Fruit fly (Drosophila melanogaster) whole organism, embryonic: ENCODE measurements around the gene AP-2alpha.

Experiments
- Antp ChIP-seq: fragments of 200-800 bp; sonication (Bioruptor generic); optimal IDR thresholded peaks from 3 replicates; lab custom pipeline; 2016; ENCODE audit warnings: missing biosample characterization, missing genetic modification characterization
- Asciz ChIP-seq: fragments of 200-800 bp; sonication (Bioruptor generic); optimal IDR thresholded peaks from 2 replicates; lab custom pipeline; 2017; ENCODE audit warnings: missing biosample characterization, mild to moderate bottlenecking, missing genetic modification characterization, missing genetic modification reagents
- Atf3 ChIP-seq: fragments of 200-800 bp; sonication (Bioruptor generic); optimal IDR thresholded peaks from 3 replicates; lab custom pipeline; 2016; ENCODE audit warnings: missing biosample characterization, missing genetic modification characterization
- BtbVII ChIP-seq: fragments of 200-800 bp; sonication (Bioruptor generic); optimal IDR thresholded peaks from 3 replicates; lab custom pipeline; 2017; ENCODE audit warnings: missing biosample characterization, mild to moderate bottlenecking, missing genetic modification characterization
- CG10366 ChIP-seq: fragments of 200-800 bp; sonication (Bioruptor generic); IDR thresholded peaks from 2 replicates; pipeline ENCODE4 v1.3.6; 2022; ENCODE audit warnings: missing biosample characterization, missing genetic modification characterization
- CG11560 ChIP-seq: fragments of 200-800 bp; sonication (Bioruptor generic); IDR thresholded peaks from 3 replicates; pipeline ENCODE4 v1.3.6; 2022; ENCODE audit warnings: missing biosample characterization, missing genetic modification characterization
- CG12071 ChIP-seq: fragments of 200-800 bp; sonication (Bioruptor generic); optimal IDR thresholded peaks from 3 replicates; lab custom pipeline; 2018; ENCODE audit warnings: missing biosample characterization, mild to moderate bottlenecking, missing genetic modification characterization
- CG15269 ChIP-seq: fragments of 200-800 bp; sonication (Bioruptor generic); optimal IDR thresholded peaks from 2 replicates; lab custom pipeline; 2018; ENCODE audit warnings: missing biosample characterization, mild to moderate bottlenecking, missing genetic modification characterization, moderate library complexity
- CG15479 ChIP-seq: fragments of 200-800 bp; sonication (Bioruptor generic); optimal IDR thresholded peaks from 3 replicates; lab custom pipeline; 2019; ENCODE audit warnings: missing biosample characterization, mild to moderate bottlenecking, missing genetic modification characterization, moderate library complexity
- CG16815 ChIP-seq: fragments of 200-800 bp; sonication (Bioruptor generic); optimal IDR thresholded peaks from 3 replicates; lab custom pipeline; 2017; ENCODE audit warnings: missing biosample characterization, mild to moderate bottlenecking, missing genetic modification characterization
- CG16863 ChIP-seq: fragments of 200-800 bp; sonication (Bioruptor generic); optimal IDR thresholded peaks from 3 replicates; lab custom pipeline; 2016; ENCODE audit warnings: missing biosample characterization, missing genetic modification characterization
- CG17912 ChIP-seq: fragments of 200-800 bp; sonication (Bioruptor generic); optimal IDR thresholded peaks from 2 replicates; lab custom pipeline; 2018; ENCODE audit warnings: missing biosample characterization, mild to moderate bottlenecking, missing genetic modification characterization
- CG18011 ChIP-seq: fragments of 200-800 bp; sonication (Bioruptor generic); optimal IDR thresholded peaks from 2 replicates; lab custom pipeline; 2017; ENCODE audit warnings: missing biosample characterization, missing genetic modification characterization, mild to moderate bottlenecking, moderate library complexity, missing genotype
- CG3065 ChIP-seq: fragments of 200-800 bp; sonication (Bioruptor generic); optimal IDR thresholded peaks from 2 replicates; lab custom pipeline; 2016; ENCODE audit warnings: missing biosample characterization, missing genetic modification characterization
- CG3847 ChIP-seq: fragments of 200-800 bp; sonication (Bioruptor generic); IDR thresholded peaks from 2 replicates; pipeline ENCODE4 v1.3.6; 2022; ENCODE audit warnings: missing biosample characterization, missing genetic modification characterization
- CG5953 ChIP-seq: fragments of 200-800 bp; sonication (Bioruptor generic); IDR thresholded peaks from 2 replicates; pipeline ENCODE4 v1.3.6; 2022; ENCODE audit warnings: missing biosample characterization, missing genetic modification characterization
- CG6254 ChIP-seq: fragments of 200-800 bp; sonication (Bioruptor generic); optimal IDR thresholded peaks from 3 replicates; lab custom pipeline; 2017; ENCODE audit warnings: mild to moderate bottlenecking, missing biosample characterization, missing genetic modification reagents, missing genetic modification characterization
- CG7786 ChIP-seq: fragments of 200-800 bp; sonication (Bioruptor generic); optimal IDR thresholded peaks from 2 replicates; lab custom pipeline; 2016; ENCODE audit warnings: missing biosample characterization, missing genetic modification characterization
- CG7839 ChIP-seq: fragments of 200-800 bp; sonication (Bioruptor generic); optimal IDR thresholded peaks from 3 replicates; lab custom pipeline; 2018; ENCODE audit warnings: missing biosample characterization, mild to moderate bottlenecking, missing genetic modification characterization, moderate library complexity
- CG8089 ChIP-seq: fragments of 200-800 bp; sonication (Bioruptor generic); optimal IDR thresholded peaks from 3 replicates; lab custom pipeline; 2016; ENCODE audit warnings: missing biosample characterization, missing genetic modification characterization
- CG8290 ChIP-seq, 3 experiments: fragments of 200-800 bp; sonication (Bioruptor generic); optimal IDR thresholded peaks; 2 replicates each; lab custom pipeline; 2016 to 2019; ENCODE audit warnings: missing biosample characterization in 3 of 3, missing genetic modification characterization in 3 of 3, mild to moderate bottlenecking in 2 of 3, moderate library complexity in 1 of 3
- CG9215 ChIP-seq: fragments of 200-800 bp; sonication (Bioruptor generic); IDR thresholded peaks from 2 replicates; pipeline ENCODE4 v1.3.6; 2022; ENCODE audit warnings: missing biosample characterization, missing genetic modification characterization
- E2f1 ChIP-seq: fragments of 200-800 bp; sonication (Bioruptor generic); IDR thresholded peaks from 2 replicates; pipeline ENCODE4 v1.3.6; 2022; ENCODE audit warnings: missing biosample characterization, missing genetic modification characterization
- Gug ChIP-seq: fragments of 200-800 bp; sonication (Bioruptor generic); IDR thresholded peaks from 4 replicates; pipeline ENCODE4 v1.3.6; 2022; ENCODE audit warnings: missing biosample characterization, missing genetic modification characterization
- MBD-R2 ChIP-seq: fragments of 200-800 bp; sonication (Bioruptor generic); IDR thresholded peaks from 2 replicates; pipeline ENCODE4 v1.3.6; 2022; ENCODE audit warnings: missing biosample characterization, missing genetic modification characterization
- Med ChIP-seq: fragments of 200-800 bp; sonication (Bioruptor generic); peaks from one replicate; lab custom pipeline; 2016; ENCODE audit warnings: missing biosample characterization, missing genetic modification characterization, mild to moderate bottlenecking, inconsistent platforms, moderate library complexity
- Meics ChIP-seq: fragments of 200-800 bp; sonication (Bioruptor generic); optimal IDR thresholded peaks from 2 replicates; lab custom pipeline; 2017; ENCODE audit warnings: missing biosample characterization, mild to moderate bottlenecking, missing genetic modification characterization
- NK7.1 ChIP-seq: fragments of 200-800 bp; sonication (Bioruptor generic); optimal IDR thresholded peaks from 3 replicates; lab custom pipeline; 2016; ENCODE audit warnings: missing biosample characterization, missing genetic modification characterization
- Oli ChIP-seq: fragments of 200-800 bp; sonication (Bioruptor generic); optimal IDR thresholded peaks from 2 replicates; lab custom pipeline; 2018; ENCODE audit warnings: missing biosample characterization, mild to moderate bottlenecking, missing genetic modification characterization, moderate library complexity
- Optix ChIP-seq: fragments of 200-800 bp; sonication (Bioruptor generic); IDR thresholded peaks from 3 replicates; pipeline ENCODE4 v1.3.6; 2022; ENCODE audit warnings: missing biosample characterization, missing genetic modification characterization
- Poxn ChIP-seq: fragments of 200-800 bp; sonication (Bioruptor generic); IDR thresholded peaks from 2 replicates; pipeline ENCODE4 v1.3.6; 2022; ENCODE audit warnings: missing biosample characterization, missing genetic modification characterization
- Tbp ChIP-seq: fragments of >200 bp; optimal IDR thresholded peaks from 2 replicates; lab custom pipeline; 2018; ENCODE audit warnings: missing biosample characterization, missing genetic modification characterization
- al ChIP-seq: fragments of 200-800 bp; sonication (Bioruptor generic); IDR thresholded peaks from 2 replicates; pipeline ENCODE4 v1.3.6; 2022; ENCODE audit warnings: missing biosample characterization, missing genetic modification characterization
- caup ChIP-seq: fragments of 200-800 bp; sonication (Bioruptor generic); optimal IDR thresholded peaks from 3 replicates; lab custom pipeline; 2017; ENCODE audit warnings: missing biosample characterization, mild to moderate bottlenecking, missing genetic modification characterization, moderate library complexity; ENCODE audit not compliant: severe bottlenecking
- crp ChIP-seq, 2 experiments: fragments of 200-800 bp; sonication (Bioruptor generic); optimal IDR thresholded peaks; 2 replicates in 1 of 2; 3 replicates in 1 of 2; lab custom pipeline; 2017; ENCODE audit warnings: missing biosample characterization in 2 of 2, missing genetic modification characterization in 2 of 2, mild to moderate bottlenecking in 1 of 2, moderate library complexity in 1 of 2
- dpn ChIP-seq, 2 experiments: fragments of 200-800 bp; sonication (Bioruptor generic); optimal IDR thresholded peaks; 3 replicates each; lab custom pipeline; 2016; ENCODE audit warnings: missing biosample characterization in 2 of 2, missing genetic modification characterization in 2 of 2
- eve ChIP-seq, 2 experiments: fragments of >200 bp; optimal IDR thresholded peaks; 2 replicates each; lab custom pipeline; 2017; ENCODE audit warnings: missing biosample characterization in 2 of 2, missing genetic modification characterization in 2 of 2
- fd96Cb ChIP-seq: fragments of 200-800 bp; sonication (Bioruptor generic); optimal IDR thresholded peaks from 2 replicates; lab custom pipeline; 2018; ENCODE audit warnings: missing biosample characterization, mild to moderate bottlenecking, missing genetic modification characterization, moderate library complexity
- otp ChIP-seq: fragments of 200-800 bp; sonication (Bioruptor generic); IDR thresholded peaks from 3 replicates; pipeline ENCODE4, ENCODE4 v1.3.6; 2022; ENCODE audit warnings: missing biosample characterization, missing genetic modification characterization
- salm ChIP-seq: fragments of 200-800 bp; sonication (Bioruptor generic); optimal IDR thresholded peaks from 2 replicates; lab custom pipeline; 2018; ENCODE audit warnings: missing biosample characterization, mild to moderate bottlenecking, missing genetic modification characterization
- sd ChIP-seq: fragments of 200-800 bp; sonication (Bioruptor generic); optimal IDR thresholded peaks from 3 replicates; lab custom pipeline; 2018; ENCODE audit warnings: missing biosample characterization, mild to moderate bottlenecking, missing genetic modification characterization, moderate library complexity
- sob ChIP-seq: fragments of 200-800 bp; sonication (Bioruptor generic); IDR thresholded peaks from 2 replicates; pipeline ENCODE4 v1.3.6; 2022; ENCODE audit warnings: missing biosample characterization, missing genetic modification characterization
- unc-4 ChIP-seq: fragments of 200-800 bp; sonication (Bioruptor generic); IDR thresholded peaks from 2 replicates; pipeline ENCODE4 v1.3.6; 2022; ENCODE audit warnings: missing biosample characterization, missing genetic modification characterization; ENCODE audit not compliant: partially characterized antibody
- wor ChIP-seq: fragments of 200-800 bp; sonication (Bioruptor generic); IDR thresholded peaks from 2 replicates; pipeline ENCODE4 v1.3.6; 2022; ENCODE audit warnings: missing biosample characterization, missing genetic modification characterization
- zen ChIP-seq: fragments of 200-800 bp; sonication (Bioruptor generic); optimal IDR thresholded peaks from 3 replicates; lab custom pipeline; 2018; ENCODE audit warnings: missing biosample characterization, mild to moderate bottlenecking, missing genetic modification characterization, moderate library complexity
- zf30C ChIP-seq: fragments of 200-800 bp; sonication (Bioruptor generic); optimal IDR thresholded peaks from 3 replicates; lab custom pipeline; 2018; ENCODE audit warnings: missing biosample characterization, mild to moderate bottlenecking, missing genetic modification characterization

AP-2alpha gene

DNA sequence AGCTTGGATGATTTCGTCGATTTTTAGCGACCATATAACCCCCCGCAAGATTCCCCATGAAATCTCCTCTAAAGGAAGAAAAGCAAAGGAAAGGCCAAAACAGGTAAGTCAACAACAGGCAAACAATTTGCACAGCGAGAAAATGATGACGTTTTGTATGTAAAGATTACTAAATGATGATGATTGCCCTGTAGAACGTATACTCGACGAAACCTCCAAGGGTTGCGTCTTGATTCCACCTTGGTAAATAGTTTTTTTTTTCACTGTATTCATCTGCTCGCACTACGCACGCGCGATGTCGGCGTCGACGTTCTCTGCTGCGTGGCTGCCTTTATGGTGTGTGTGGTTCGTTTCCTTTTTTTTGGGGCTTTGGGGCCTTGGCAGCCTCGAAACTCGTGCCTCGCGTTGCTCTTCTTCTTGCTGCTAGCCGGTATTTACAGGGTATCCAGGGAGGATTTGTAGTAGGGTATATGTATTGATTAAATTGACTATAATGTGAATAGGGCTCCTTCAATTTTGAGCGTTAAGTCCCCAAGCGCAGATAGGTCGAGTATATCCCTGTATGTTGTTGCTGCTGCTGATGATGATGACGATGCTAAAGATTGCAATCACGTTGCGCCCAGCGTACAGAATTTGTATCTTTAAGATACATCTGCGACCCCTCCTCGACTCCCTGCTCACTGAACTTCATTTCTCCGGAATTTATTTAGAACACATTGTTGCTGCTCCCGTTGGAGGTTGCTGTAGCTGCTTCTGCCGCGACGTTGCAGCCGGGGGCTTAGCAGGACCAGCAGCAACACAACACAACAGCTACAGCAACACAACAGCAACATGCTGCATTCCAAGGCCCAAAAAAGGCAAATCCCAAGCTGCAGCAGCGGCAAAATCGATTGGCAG lies 13.0 kb upstream of the AP-2alpha start (continued):
- TF ChIP-seq dpn (GFP tag; optimal IDR thresholded peaks at IDR 0.05; lab: Kevin White, UChicago): no peak
- peak; percentile 16 for TF ChIP-seq CG16815 (GFP tag; lab: Kevin White, UChicago)
- no peak for TF ChIP-seq crp (GFP tag; optimal IDR thresholded peaks at IDR 0.05; lab: Kevin White, UChicago)
- TF ChIP-seq otp (GFP tag; lab: Robert Waterston, UW): no peak
- TF ChIP-seq CG10366 (GFP tag; lab: Robert Waterston, UW): no peak
- no peak for TF ChIP-seq CG15269 (tag; lab: Kevin White, UChicago)
- 0 out of 2 replicates have a peak, but pooled peaks have one; percentile 25 for TF ChIP-seq E2f1 (GFP tag; lab: Robert Waterston, UW)
- no peak for TF ChIP-seq CG15479
- no peak for TF ChIP-seq CG5953 (GFP tag; lab: Robert Waterston, UW)
- no peak for TF ChIP-seq Oli (tag; lab: Kevin White, UChicago)
- no peak for TF ChIP-seq al (GFP tag; lab: Robert Waterston, UW)
- no peak for TF ChIP-seq eve (GFP tag; optimal IDR thresholded peaks at IDR 0.05; lab: Kevin White, UChicago)
- no peak for TF ChIP-seq Gug (GFP tag; lab: Robert Waterston, UW)
- TF ChIP-seq zf30C: peak; percentile 71

DNA sequence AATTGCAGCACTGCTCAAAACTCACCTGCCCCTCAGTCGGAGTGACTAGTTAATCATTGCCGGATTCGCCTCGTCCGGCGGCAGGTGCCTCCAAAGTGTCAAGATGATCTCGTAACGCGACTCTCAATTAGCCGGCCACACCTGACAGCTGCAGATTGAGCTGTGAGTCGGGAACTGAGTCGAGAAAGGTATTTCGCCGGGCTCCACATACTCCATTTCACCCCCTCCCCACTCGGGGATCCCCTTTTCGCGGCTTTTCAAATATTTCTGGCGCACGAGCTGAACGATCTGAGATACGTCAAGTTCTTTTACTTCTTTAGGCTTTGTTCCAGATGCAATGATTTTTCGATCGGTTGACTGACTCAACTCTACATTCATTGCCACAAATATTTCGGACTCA lies 11.9 kb upstream of the AP-2alpha start:
- TF ChIP-seq Atf3 (GFP tag; lab: Kevin White, UChicago) (no peak), Antp (GFP tag; lab: Kevin White, UChicago) (no peak), unc-4 (no peak), Med (peak; percentile 17)

DNA sequence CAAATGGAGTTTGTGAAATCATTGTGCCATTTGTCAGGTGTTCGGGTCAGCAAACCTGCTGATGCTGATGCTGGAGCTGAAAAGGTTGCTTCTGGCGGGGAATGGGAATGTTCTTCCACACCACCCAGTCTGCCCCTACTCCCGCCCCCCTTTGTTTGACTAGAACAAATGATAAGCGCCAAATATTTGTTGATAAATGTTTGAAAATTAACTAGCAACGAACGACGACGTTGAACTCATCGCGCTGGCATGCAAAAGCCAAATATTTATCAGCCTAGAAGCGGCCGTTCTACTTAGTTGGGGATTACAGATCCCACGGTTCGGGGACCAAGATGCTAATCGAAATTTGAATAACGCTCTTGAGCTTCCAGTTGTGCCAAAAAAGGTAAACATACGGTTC lies 10.9 kb upstream of the AP-2alpha start:
- TF ChIP-seq fd96Cb (tag; lab: Kevin White, UChicago) (no peak), CG3847 (GFP tag; lab: Robert Waterston, UW) (no peak), wor (GFP tag; lab: Robert Waterston, UW) (no peak), CG6254 (no peak), CG8290 (GFP tag; optimal IDR thresholded peaks at IDR 0.05; lab: Kevin White, UChicago) (no peak), CG8290 (tag; optimal IDR thresholded peaks at IDR 0.05; lab: Kevin White, UChicago) (peak in 1 of 2 experiments; percentile 62), sob (GFP tag; lab: Robert Waterston, UW) (no peak), CG7786 (GFP tag; lab: Kevin White, UChicago) (no peak), CG7839 (tag; lab: Kevin White, UChicago) (peak; percentile 1), Meics (GFP tag; lab: Kevin White, UChicago) (peak; percentile 19), CG10366 (GFP tag; lab: Robert Waterston, UW) (no peak), salm (tag; lab: Kevin White, UChicago) (peak; percentile 21), CG8089 (GFP tag; lab: Kevin White, UChicago) (no peak), CG17912 (GFP tag; lab: Kevin White, UChicago) (no peak), CG16863 (GFP tag; lab: Kevin White, UChicago) (no peak), NK7.1 (no peak), CG3065 (GFP tag; lab: Kevin White, UChicago) (no peak), Asciz (GFP tag; lab: Kevin White, UChicago) (peak; percentile 44), MBD-R2 (no peak), caup (GFP tag; lab: Kevin White, UChicago) (peak; percentile 15), CG9215 (GFP tag; lab: Robert Waterston, UW) (no peak), Poxn (GFP tag; lab: Robert Waterston, UW) (no peak), CG12071 (GFP tag; lab: Kevin White, UChicago) (peak; percentile 55), CG11560 (tag; lab: Robert Waterston, UW) (no peak), CG18011 (no peak), Optix (GFP tag; lab: Robert Waterston, UW) (no peak), zen (tag; lab: Kevin White, UChicago) (no peak), BtbVII (GFP tag; lab: Kevin White, UChicago) (peak; percentile 39), Tbp (GFP tag; lab: Kevin White, UChicago) (no peak), Med (peak; percentile 76), sd (tag; lab: Kevin White, UChicago) (peak; percentile 90)
